Worm (Caenorhabditis elegans) whole organism, L1 larva: ENCODE results near the gene lec-1.

Experiments
- C04F5.9 ChIP-seq: sonication (generic microtip); optimal IDR thresholded peaks from 2 replicates; lab custom pipeline; 2016; ENCODE audit warnings: missing genetic modification characterization, missing compliant biosample characterization
- C34B4.2 ChIP-seq: sonication (generic microtip); optimal IDR thresholded peaks from 2 replicates; lab custom pipeline; 2017; ENCODE audit warnings: mild to moderate bottlenecking, missing genetic modification characterization, missing compliant biosample characterization
- F16B12.6 ChIP-seq: fragments of 150-350 bp; optimal IDR thresholded peaks from 2 replicates; lab custom pipeline; 2014; ENCODE audit warnings: missing biosample characterization, missing genetic modification characterization
- aly-2 ChIP-seq: fragments of 150-350 bp; optimal IDR thresholded peaks from 2 replicates; lab custom pipeline; 2014; ENCODE audit warnings: missing biosample characterization, missing genetic modification characterization
- blmp-1 ChIP-seq: fragments of 150-350 bp; optimal IDR thresholded peaks from 2 replicates; lab custom pipeline; 2014; ENCODE audit warnings: missing biosample characterization, missing genetic modification characterization
- ceh-8 ChIP-seq: fragments of 200-800 bp; sonication (Bioruptor generic); optimal IDR thresholded peaks from 2 replicates; lab custom pipeline; 2018; ENCODE audit warnings: mild to moderate bottlenecking, missing genetic modification characterization, moderate library complexity, missing compliant biosample characterization
- ceh-82 ChIP-seq, 3 experiments: fragments of 150-350 bp in 1 of 3; sonication (generic microtip) in 2 of 3; optimal IDR thresholded peaks; 2 replicates each; lab custom pipeline; 2014 to 2017; ENCODE audit warnings: missing biosample characterization in 3 of 3, missing genetic modification characterization in 3 of 3
- ceh-90 ChIP-seq: sonication (generic microtip); optimal IDR thresholded peaks from 2 replicates; lab custom pipeline; 2016; ENCODE audit warnings: missing genetic modification characterization, missing compliant biosample characterization
- ces-1 ChIP-seq: fragments of 150-350 bp; optimal IDR thresholded peaks from 2 replicates; lab custom pipeline; 2014; ENCODE audit warnings: missing biosample characterization, missing genetic modification reagents, missing genetic modification characterization
- dsc-1 ChIP-seq: sonication (generic microtip); optimal IDR thresholded peaks from 2 replicates; lab custom pipeline; 2016; ENCODE audit warnings: mild to moderate bottlenecking, missing genetic modification characterization, missing compliant biosample characterization
- efl-1 ChIP-seq, 4 experiments: fragments of 150-350 bp; optimal IDR thresholded peaks in 3 of 4; peaks in 1 of 4; 1 replicate in 1 of 4; 2 replicates in 3 of 4; lab custom pipeline; 2014; ENCODE audit warnings: missing biosample characterization in 2 of 4, missing genetic modification characterization in 2 of 4, missing genetic modification reagents in 2 of 4
- egl-13 ChIP-seq: sonication (generic microtip); optimal IDR thresholded peaks from 2 replicates; lab custom pipeline; 2016; ENCODE audit warnings: missing genotype, missing genetic modification reagents, missing genetic modification characterization, missing compliant biosample characterization
- elt-3 ChIP-seq, 6 experiments: fragments of 150-350 bp in 1 of 6; sonication (generic microtip); optimal IDR thresholded peaks; 2 replicates each; lab custom pipeline; 2017 to 2018; ENCODE audit warnings: missing biosample characterization in 6 of 6, missing genetic modification characterization in 6 of 6, inconsistent platforms in 1 of 6
- ets-5 ChIP-seq: fragments of 200-800 bp; sonication (Bioruptor generic); IDR thresholded peaks from 2 replicates; pipeline ENCODE4 v1.3.6; 2022; ENCODE audit warnings: missing genetic modification characterization, missing compliant biosample characterization
- fkh-4 ChIP-seq: sonication (generic microtip); optimal IDR thresholded peaks from 2 replicates; lab custom pipeline; 2016; ENCODE audit warnings: missing compliant biosample characterization, missing genetic modification characterization, borderline replicate concordance
- fkh-8 ChIP-seq: sonication (generic microtip); optimal IDR thresholded peaks from 2 replicates; lab custom pipeline; 2016; ENCODE audit warnings: mild to moderate bottlenecking, missing genetic modification characterization, missing compliant biosample characterization
- fos-1 ChIP-seq: fragments of 150-350 bp; optimal IDR thresholded peaks from 2 replicates; lab custom pipeline; 2014; ENCODE audit warnings: missing biosample characterization, missing genetic modification characterization
- grh-1 ChIP-seq: fragments of 200-800 bp; sonication (Bioruptor generic); IDR thresholded peaks from 2 replicates; pipeline ENCODE4 v1.3.6; 2022; ENCODE audit warnings: missing genetic modification reagents, missing genetic modification characterization, missing compliant biosample characterization
- hlh-17 ChIP-seq: fragments of 200-800 bp; sonication (Bioruptor generic); optimal IDR thresholded peaks from 2 replicates; lab custom pipeline; 2018; ENCODE audit warnings: missing genetic modification characterization, mild to moderate bottlenecking, missing compliant biosample characterization, moderate library complexity, borderline replicate concordance
- hlh-4 ChIP-seq: sonication (generic microtip); optimal IDR thresholded peaks from 2 replicates; lab custom pipeline; 2016; ENCODE audit warnings: mild to moderate bottlenecking, missing genetic modification characterization, missing compliant biosample characterization
- hpl-2 ChIP-seq: fragments of 150-350 bp; optimal IDR thresholded peaks from 2 replicates; lab custom pipeline; 2014; ENCODE audit warnings: missing biosample characterization, missing genetic modification reagents, missing genetic modification characterization
- isw-1 ChIP-seq: fragments of 200-800 bp; sonication (Bioruptor generic); IDR thresholded peaks from 2 replicates; pipeline ENCODE4 v1.3.6; 2022; ENCODE audit warnings: missing genetic modification characterization, missing compliant biosample characterization
- lin-14 ChIP-seq: fragments of 200-800 bp; sonication (Bioruptor generic); optimal IDR thresholded peaks from 2 replicates; lab custom pipeline; 2018; ENCODE audit warnings: mild to moderate bottlenecking, missing genetic modification characterization, moderate library complexity, missing compliant biosample characterization
- lin-15B ChIP-seq: fragments of 150-350 bp; sonication (generic microtip); optimal IDR thresholded peaks from 3 replicates; lab custom pipeline; 2014; ENCODE audit warnings: missing biosample characterization, missing genetic modification characterization
- lin-35 ChIP-seq, 2 experiments: fragments of 150-350 bp; optimal IDR thresholded peaks; 2 replicates each; lab custom pipeline; 2014; ENCODE audit warnings: missing biosample characterization in 2 of 2, missing genetic modification characterization in 2 of 2, missing genetic modification reagents in 2 of 2
- lsy-2 ChIP-seq, 2 experiments: fragments of 150-350 bp; optimal IDR thresholded peaks; 2 replicates each; lab custom pipeline; 2014; ENCODE audit warnings: missing biosample characterization in 2 of 2, missing genetic modification characterization in 2 of 2
- mab-9 ChIP-seq: fragments of 200-800 bp; sonication (Bioruptor generic); IDR thresholded peaks from 2 replicates; pipeline ENCODE4 v1.3.6; 2022; ENCODE audit warnings: missing genetic modification reagents, missing genetic modification characterization, missing compliant biosample characterization
- mdl-1 ChIP-seq, 2 experiments: fragments of 150-350 bp; optimal IDR thresholded peaks; 2 replicates each; lab custom pipeline; 2014 to 2017; ENCODE audit warnings: missing biosample characterization in 2 of 2, missing genetic modification characterization in 2 of 2, inconsistent platforms in 1 of 2
- mep-1 ChIP-seq: fragments of 150-350 bp; optimal IDR thresholded peaks from 2 replicates; lab custom pipeline; 2014; ENCODE audit warnings: missing biosample characterization, missing genetic modification characterization
- nhr-11 ChIP-seq: fragments of 150-350 bp; optimal IDR thresholded peaks from 2 replicates; lab custom pipeline; 2014; ENCODE audit warnings: missing biosample characterization, missing genetic modification characterization
- nhr-12 ChIP-seq: sonication (generic microtip); optimal IDR thresholded peaks from 2 replicates; lab custom pipeline; 2017; ENCODE audit warnings: missing biosample characterization, missing genetic modification characterization
- nhr-19 ChIP-seq: fragments of 200-800 bp; sonication (Bioruptor generic); conservative IDR thresholded peaks from 2 replicates; pipeline ENCODE4 v1.3.6; 2022; ENCODE audit warnings: missing genetic modification characterization, missing compliant biosample characterization
- nhr-47 ChIP-seq: sonication (generic microtip); optimal IDR thresholded peaks from 2 replicates; lab custom pipeline; 2016; ENCODE audit warnings: mild to moderate bottlenecking, missing genetic modification characterization, moderate library complexity, missing compliant biosample characterization
- nhr-76 ChIP-seq: sonication (generic microtip); optimal IDR thresholded peaks from 2 replicates; lab custom pipeline; 2017; ENCODE audit warnings: missing biosample characterization, missing genetic modification characterization
- nhr-84 ChIP-seq: sonication (generic microtip); optimal IDR thresholded peaks from 2 replicates; lab custom pipeline; 2017; ENCODE audit warnings: missing biosample characterization, missing genetic modification characterization
- pag-3 ChIP-seq: sonication (generic microtip); optimal IDR thresholded peaks from 2 replicates; lab custom pipeline; 2017; ENCODE audit warnings: missing genetic modification characterization, mild to moderate bottlenecking, missing compliant biosample characterization, antibody characterized with exemption, borderline replicate concordance; ENCODE audit not compliant: insufficient read depth
- pax-3 ChIP-seq: fragments of 200-800 bp; sonication (Bioruptor generic); optimal IDR thresholded peaks from 2 replicates; lab custom pipeline; 2018; ENCODE audit warnings: mild to moderate bottlenecking, missing genetic modification characterization, moderate library complexity, missing compliant biosample characterization
- snpc-4 ChIP-seq: fragments of 150-350 bp; optimal IDR thresholded peaks from 2 replicates; lab custom pipeline; 2014; ENCODE audit warnings: missing biosample characterization, missing genetic modification characterization
- sox-4 ChIP-seq: sonication (generic microtip); optimal IDR thresholded peaks from 2 replicates; lab custom pipeline; 2016; ENCODE audit warnings: missing genetic modification characterization, missing compliant biosample characterization
- sptf-1 ChIP-seq: fragments of 150-350 bp; optimal IDR thresholded peaks from 2 replicates; lab custom pipeline; 2014; ENCODE audit warnings: missing biosample characterization, missing genetic modification characterization
- swsn-7 ChIP-seq: sonication (generic microtip); optimal IDR thresholded peaks from 2 replicates; lab custom pipeline; 2016; ENCODE audit warnings: missing genetic modification characterization, missing compliant biosample characterization
- tbx-2 ChIP-seq: sonication (generic microtip); optimal IDR thresholded peaks from 2 replicates; lab custom pipeline; 2016; ENCODE audit warnings: missing genetic modification characterization, missing compliant biosample characterization
- unc-30 ChIP-seq: sonication (generic microtip); optimal IDR thresholded peaks from 2 replicates; lab custom pipeline; 2017; ENCODE audit warnings: missing biosample characterization, missing genetic modification characterization
- zag-1 ChIP-seq: fragments of 150-350 bp; optimal IDR thresholded peaks from 2 replicates; lab custom pipeline; 2014; ENCODE audit warnings: missing biosample characterization, missing genetic modification characterization

The lec-1 gene

DNA sequence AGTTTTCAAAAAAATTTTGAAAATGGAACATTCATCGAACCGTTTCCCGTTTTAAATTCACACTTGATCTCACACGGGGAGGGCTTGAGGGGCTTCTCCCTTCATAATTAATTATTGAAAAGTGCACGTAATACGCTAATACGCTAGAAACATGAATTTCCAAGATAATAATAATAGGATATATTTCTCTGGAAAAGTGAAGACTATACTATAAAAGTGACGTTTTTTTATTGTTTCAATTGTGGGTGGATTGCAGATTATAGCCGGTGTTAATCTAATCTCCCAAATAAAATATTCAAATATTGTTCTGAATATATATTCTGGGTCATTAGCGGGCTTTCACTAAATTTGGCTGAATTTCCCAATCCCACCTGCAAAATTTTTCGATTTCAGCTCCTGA lies 38.4 kb downstream of the lec-1 start (continued):
- TF ChIP-seq fos-1 (tag; lab: Kevin White, UChicago) (no peak), elt-3 (tag; optimal IDR thresholded peaks at IDR 0.05; lab: Kevin White, UChicago) (no peak), lin-35 (GFP tag; optimal IDR thresholded peaks at IDR 0.05; lab: Kevin White, UChicago) (no peak), dsc-1 (tag; lab: Kevin White, UChicago) (peak; percentile 95), sox-4 (tag; lab: Kevin White, UChicago) (peak; percentile 32), isw-1 (no peak), grh-1 (GFP tag; lab: Robert Waterston, UW) (no peak), pax-3 (tag; lab: Kevin White, UChicago) (peak; percentile 67), nhr-84 (tag; lab: Kevin White, UChicago) (no peak), swsn-7 (tag; lab: Kevin White, UChicago) (no peak), zag-1 (tag; lab: Kevin White, UChicago) (no peak), fkh-8 (tag; lab: Kevin White, UChicago) (peak; percentile 52), nhr-11 (tag; lab: Kevin White, UChicago) (peak; percentile 13), sptf-1 (tag; lab: Kevin White, UChicago) (no peak), ceh-8 (GFP tag; lab: Kevin White, UChicago) (no peak), ceh-90 (tag; lab: Kevin White, UChicago) (no peak), hpl-2 (GFP tag; lab: Kevin White, UChicago) (no peak), mab-9 (no peak), blmp-1 (tag; lab: Kevin White, UChicago) (no peak), F16B12.6 (tag; lab: Kevin White, UChicago) (no peak), ces-1 (no peak), snpc-4 (no peak), lin-14 (GFP tag; lab: Kevin White, UChicago) (no peak), hlh-17 (no peak), fkh-4 (peak; percentile 14), tbx-2 (no peak), nhr-76 (tag; lab: Kevin White, UChicago) (no peak), hlh-4 (tag; lab: Kevin White, UChicago) (no peak), lin-15B (tag; lab: Kevin White, UChicago) (no peak), mdl-1 (tag; optimal IDR thresholded peaks at IDR 0.05; lab: Kevin White, UChicago) (no peak), nhr-47 (tag; lab: Kevin White, UChicago) (peak; percentile 44), ceh-82 (tag; optimal IDR thresholded peaks at IDR 0.05; lab: Kevin White, UChicago) (no peak), lsy-2 (tag; optimal IDR thresholded peaks at IDR 0.05; lab: Kevin White, UChicago) (no peak), unc-30 (tag; lab: Kevin White, UChicago) (no peak), efl-1 (optimal IDR thresholded peaks at IDR 0.05; lab: Kevin White, UChicago) (no peak), efl-1 (GFP tag; optimal IDR thresholded peaks at IDR 0.05 in 1 of 2; lab: Kevin White, UChicago) (no peak)

DNA sequence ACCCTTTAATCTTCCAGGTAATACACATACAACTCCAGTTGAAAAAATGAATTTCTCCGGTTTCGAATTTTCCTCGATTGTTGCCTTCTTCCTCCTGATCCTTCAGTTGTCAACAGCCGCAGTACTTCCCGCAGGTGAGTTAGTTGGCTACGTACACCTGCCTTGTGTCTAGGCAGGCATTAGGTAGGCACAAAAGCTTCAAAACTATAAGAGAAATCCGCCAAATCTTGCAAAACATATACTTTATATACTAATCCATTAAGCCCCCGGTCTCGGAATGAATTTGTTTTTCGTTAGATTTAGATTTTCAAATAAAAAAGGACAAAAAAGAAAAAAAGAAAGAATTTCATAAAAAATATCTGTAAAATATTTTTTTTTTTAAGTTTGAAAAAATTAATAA lies 39.9 kb downstream of the lec-1 start, which contains the start of gene flp-16:
Gene flp-16 (plus strand): TSS at position 18 of the 400 bp plus-strand sequence.
- TF ChIP-seq nhr-12 (tag; lab: Kevin White, UChicago), result no peak
- TF ChIP-seq nhr-19 (GFP tag; lab: Robert Waterston, UW), result no peak
- TF ChIP-seq sox-4 (tag; lab: Kevin White, UChicago), result no peak
- no peak for TF ChIP-seq aly-2 (tag; lab: Kevin White, UChicago)
- no peak for TF ChIP-seq nhr-47 (tag; lab: Kevin White, UChicago)
- no peak for TF ChIP-seq efl-1 (optimal IDR thresholded peaks at IDR 0.05; lab: Kevin White, UChicago)
- TF ChIP-seq efl-1 (GFP tag; optimal IDR thresholded peaks at IDR 0.05 in 1 of 2; lab: Kevin White, UChicago), result no peak
- TF ChIP-seq ets-5 (GFP tag; lab: Robert Waterston, UW), result no peak
- no peak for TF ChIP-seq grh-1 (GFP tag; lab: Robert Waterston, UW)
- no peak for TF ChIP-seq lsy-2 (tag; optimal IDR thresholded peaks at IDR 0.05; lab: Kevin White, UChicago)
- TF ChIP-seq C34B4.2 (tag; lab: Kevin White, UChicago), result no peak
- no peak for TF ChIP-seq pax-3 (tag; lab: Kevin White, UChicago)
- TF ChIP-seq pag-3 (tag; lab: Kevin White, UChicago), result no peak
- no peak for TF ChIP-seq hlh-4 (tag; lab: Kevin White, UChicago)
- no peak for TF ChIP-seq mep-1
- TF ChIP-seq egl-13 (tag; lab: Kevin White, UChicago), result no peak
- no peak for TF ChIP-seq nhr-76 (tag; lab: Kevin White, UChicago)
- TF ChIP-seq C04F5.9 (tag; lab: Kevin White, UChicago), result no peak
